Fruit fly (Drosophila melanogaster): ENCODE measurements around the gene Hs2st.

DNA sequence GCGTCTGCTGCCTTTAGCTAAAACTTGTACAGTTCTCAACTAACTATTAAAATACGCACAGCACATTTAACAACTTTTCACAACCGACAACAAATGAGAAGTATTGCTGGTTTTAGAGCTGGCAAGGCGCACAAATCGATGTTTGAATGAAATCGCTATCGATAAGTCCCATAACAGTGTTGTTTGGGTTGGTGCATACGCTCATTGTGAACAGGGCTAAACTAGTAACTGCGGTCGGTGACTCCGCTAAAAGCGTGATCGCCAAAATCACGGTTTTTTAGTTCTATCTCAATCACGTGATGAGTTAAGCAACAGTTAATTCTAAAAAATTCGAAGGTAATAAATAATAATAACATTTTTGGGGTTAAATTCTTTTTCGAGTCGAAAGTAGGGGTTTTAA is 8.8 kb upstream of the Hs2st start, which contains the start of gene Top2:
- TF ChIP-seq Dll (optimal IDR thresholded peaks at IDR 0.05) (no peak), pan (optimal IDR thresholded peaks at IDR 0.05) (no peak), EcR (GFP tag; optimal IDR thresholded peaks at IDR 0.05) (no peak), psq (optimal IDR thresholded peaks at IDR 0.05) (no peak), usp (GFP tag; optimal IDR thresholded peaks at IDR 0.05) (no peak), CG8478 (optimal IDR thresholded peaks at IDR 0.05) (no peak)

All from whole organism.